Worm (Caenorhabditis elegans): ENCODE data around the gene ZC250.5.

The ZC250.5 gene

DNA sequence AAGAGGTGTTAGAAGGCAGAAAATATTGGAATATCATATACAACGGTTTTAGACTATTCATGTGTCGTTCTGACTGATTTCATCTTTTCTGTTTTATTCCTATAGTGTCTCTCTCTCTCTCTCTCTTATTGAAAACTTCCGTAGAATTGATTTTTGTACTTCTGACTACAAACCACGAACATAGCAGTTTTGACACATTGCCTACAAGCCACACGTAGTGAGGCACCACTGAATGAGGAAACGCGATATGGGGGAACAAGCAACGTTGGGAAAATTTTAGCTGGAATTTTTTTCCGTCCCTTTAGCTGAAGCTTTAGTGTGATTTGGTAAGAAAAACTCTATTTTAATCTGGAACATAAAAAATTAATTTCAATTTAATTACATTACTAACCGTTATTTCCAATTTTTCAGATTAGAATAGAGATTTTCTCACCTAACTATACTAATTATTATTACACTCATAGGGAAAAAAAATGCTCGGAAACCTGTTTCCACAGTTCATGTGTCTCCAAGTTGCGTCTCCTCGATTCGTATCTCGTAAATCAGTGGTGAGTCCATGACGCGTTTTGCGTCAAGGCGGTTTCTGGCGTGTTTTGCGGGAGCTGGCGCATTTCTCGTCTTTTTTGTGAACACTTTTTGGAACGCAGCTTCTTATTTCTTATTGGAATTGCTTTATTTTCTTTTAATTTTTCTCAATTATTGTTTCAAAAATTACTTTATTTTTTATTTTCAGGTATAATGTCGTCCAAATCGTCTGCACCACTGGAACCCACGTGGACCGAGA is 14.9 kb upstream of the ZC250.5 start, which contains the start of the genes nhr-142 and F44E7.9 (continued):
- peak; percentile 54; the same call in 1 of the 2 replicates for TF ChIP-seq cebp-1 (GFP tag; IDR thresholded peaks at IDR 0.05)
- TF ChIP-seq cebp-1 (tag; optimal IDR thresholded peaks at IDR 0.05): peak; percentile 84
- TF ChIP-seq F57C9.4 (tag; optimal IDR thresholded peaks at IDR 0.05): no peak
- TF ChIP-seq tbp1 (GFP tag; optimal IDR thresholded peaks at IDR 0.05): peak; percentile 68
- peak; percentile 32 for TF ChIP-seq atf-7 (tag; optimal IDR thresholded peaks at IDR 0.05)
- TF ChIP-seq egrh-3 (GFP tag; IDR thresholded peaks at IDR 0.05): peak; percentile 51; the same call in 1 of the 2 replicates
- TF ChIP-seq F23B12.7 (tag; optimal IDR thresholded peaks at IDR 0.05; ENCODE audit: insufficient read depth): peak; percentile 65
- TF ChIP-seq lin-54 (GFP tag; optimal IDR thresholded peaks at IDR 0.05): peak; percentile 84
- peak in 2 of 3 experiments; percentile 54 to 72 for TF ChIP-seq lin-35 (GFP tag; optimal IDR thresholded peaks at IDR 0.05)
- TF ChIP-seq rcor-1 (GFP tag; IDR thresholded peaks at IDR 0.05): peak; percentile 87
- TF ChIP-seq lir-1 (GFP tag; conservative IDR thresholded peaks at IDR 0.05): peak; percentile 73
- TF ChIP-seq ztf-6 (GFP tag; IDR thresholded peaks at IDR 0.05): no peak
- no peak for TF ChIP-seq tbx-9 (tag; optimal IDR thresholded peaks at IDR 0.05; ENCODE audit: borderline replicate concordance)
- no peak for TF ChIP-seq ztf-22 (GFP tag; optimal IDR thresholded peaks at IDR 0.05)
- TF ChIP-seq ceh-27 (GFP tag; optimal IDR thresholded peaks at IDR 0.05): peak; percentile 77
- 0 out of 2 replicates have a peak, but pooled peaks have one; percentile 57 for TF ChIP-seq madf-3 (GFP tag; IDR thresholded peaks at IDR 0.05)
- peak; percentile 47 for TF ChIP-seq ztf-26 (tag; optimal IDR thresholded peaks at IDR 0.05)
- peak; percentile 67 for TF ChIP-seq F33H1.4 (GFP tag; IDR thresholded peaks at IDR 0.05)
- TF ChIP-seq madf-8 (GFP tag; conservative IDR thresholded peaks at IDR 0.05): peak; percentile 47
- TF ChIP-seq K12H6.12 (tag; optimal IDR thresholded peaks at IDR 0.05): peak; percentile 66
- TF ChIP-seq snpc-3.4 (tag; optimal IDR thresholded peaks at IDR 0.05): peak; percentile 67
- TF ChIP-seq dpff-1 (tag; optimal IDR thresholded peaks at IDR 0.05): no peak
- TF ChIP-seq nhr-27 (tag; optimal IDR thresholded peaks at IDR 0.05): no peak
- no peak for TF ChIP-seq F10E7.11 (tag; optimal IDR thresholded peaks at IDR 0.05)
- no peak for TF ChIP-seq B0261.1 (tag; optimal IDR thresholded peaks at IDR 0.05)
- no peak for TF ChIP-seq mel-28 (tag; optimal IDR thresholded peaks at IDR 0.05; ENCODE audit: borderline replicate concordance)
- TF ChIP-seq hsf-1 (GFP tag; IDR thresholded peaks at IDR 0.05): 0 out of 2 replicates have a peak, but pooled peaks have one; percentile 10

DNA sequence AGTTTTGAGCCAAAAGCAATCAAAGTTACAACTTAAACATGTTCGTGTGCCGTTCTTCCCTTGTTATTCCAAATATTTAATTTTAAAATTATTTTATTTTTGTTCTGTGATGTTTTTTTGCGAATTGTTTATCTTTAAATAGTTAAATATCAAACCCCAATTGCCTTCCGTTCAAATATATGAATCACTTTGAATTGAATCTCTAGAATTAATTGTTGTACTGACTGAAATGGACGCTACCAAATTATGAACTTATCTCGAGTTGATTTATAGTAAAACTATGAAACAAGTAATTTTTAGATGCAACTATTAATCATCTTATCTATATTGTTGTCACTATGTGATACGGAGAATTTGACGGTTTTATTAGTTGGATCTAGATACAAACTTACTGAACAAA is 13.5 kb upstream of the ZC250.5 start, which contains the start of gene ZC250.2:
Gene ZC250.2, plus strand, starts transcription at position 301 of the 400 bp plus-strand sequence.
- TF ChIP-seq athp-1 (tag; optimal IDR thresholded peaks at IDR 0.05): no peak
- no peak for TF ChIP-seq ztf-25 (GFP tag; IDR thresholded peaks at IDR 0.05)
- TF ChIP-seq unc-62 (GFP tag; optimal IDR thresholded peaks at IDR 0.05): no peak
- 0 out of 2 replicates have a peak, but pooled peaks have one; percentile 27 for TF ChIP-seq hsf-1 (GFP tag; IDR thresholded peaks at IDR 0.05)

DNA sequence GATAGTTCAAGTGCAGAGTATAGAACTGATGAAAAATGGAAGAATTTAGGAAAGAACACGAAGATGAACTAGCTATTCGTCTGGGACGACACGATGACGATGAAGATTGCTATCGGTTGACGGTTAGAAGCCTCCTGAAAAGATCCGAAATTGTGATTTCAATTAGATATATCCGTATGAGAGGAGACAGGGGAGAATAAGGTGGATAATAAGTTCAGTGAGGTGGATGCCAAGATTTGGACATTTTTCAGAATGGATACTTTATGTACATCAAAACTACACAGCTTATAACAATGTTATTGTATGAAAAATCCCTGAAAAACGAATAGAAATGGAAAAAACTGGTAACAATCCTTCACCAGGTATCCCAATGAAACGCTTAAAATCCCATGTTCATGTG is 7.4 kb upstream of the ZC250.5 start, which contains the start of gene nstp-3:
Gene nstp-3, minus strand, starts transcription at position 101 of the 400 bp plus-strand sequence.
- TF ChIP-seq pbrm-1 (GFP tag; IDR thresholded peaks at IDR 0.05) (no peak), ccch-3 (GFP tag; optimal IDR thresholded peaks at IDR 0.05) (no peak), madf-10 (tag; optimal IDR thresholded peaks at IDR 0.05) (no peak), ekl-4 (GFP tag; IDR thresholded peaks at IDR 0.05) (no peak), F39B2.1 (GFP tag; IDR thresholded peaks at IDR 0.05) (no peak), hsf-1 (GFP tag; IDR thresholded peaks at IDR 0.05) (no peak), snpc-1.3 (tag; optimal IDR thresholded peaks at IDR 0.05; ENCODE audit: insufficient read depth) (no peak), him-1 (tag; optimal IDR thresholded peaks at IDR 0.05) (no peak), lir-1 (GFP tag; conservative IDR thresholded peaks at IDR 0.05) (no peak), ceh-91 (GFP tag; IDR thresholded peaks at IDR 0.05) (no peak), K12H6.12 (tag; optimal IDR thresholded peaks at IDR 0.05) (no peak), hlh-12 (tag; optimal IDR thresholded peaks at IDR 0.05) (no peak), somi-1 (GFP tag; optimal IDR thresholded peaks at IDR 0.05) (no peak), ztf-3 (GFP tag; optimal IDR thresholded peaks at IDR 0.05) (no peak), athp-1 (tag; optimal IDR thresholded peaks at IDR 0.05) (no peak), Y56A3A.18 (GFP tag; IDR thresholded peaks at IDR 0.05) (no peak), rcor-1 (GFP tag; IDR thresholded peaks at IDR 0.05) (no peak), nfya-2 (GFP tag; IDR thresholded peaks at IDR 0.05) (no peak)

Data from whole organism, young adult.